Worm (Caenorhabditis elegans) whole organism, late embryonic: Measurements from ENCODE around the gene rpb-11.
"Not testable (repeated sequence)": the region's sequence is repeated elsewhere in the genome, so short reads cannot be mapped to it uniquely, and the experiment has no call there.

ENCODE experiments used
- C08G9.2 ChIP-seq: sonication (generic microtip); optimal IDR thresholded peaks from 2 replicates; lab custom pipeline; 2016; ENCODE audit warnings: mild to moderate bottlenecking, missing genetic modification characterization, moderate library complexity, missing compliant biosample characterization
- C38D4.7 ChIP-seq: fragments of 200-800 bp; sonication (Bioruptor generic); optimal IDR thresholded peaks from 2 replicates; lab custom pipeline; 2018; ENCODE audit warnings: mild to moderate bottlenecking, missing genetic modification characterization, moderate library complexity, missing compliant biosample characterization
- T23F11.4 ChIP-seq: fragments of 200-800 bp; sonication (Bioruptor generic); optimal IDR thresholded peaks from 2 replicates; lab custom pipeline; 2018; ENCODE audit warnings: mild to moderate bottlenecking, missing genetic modification characterization, missing compliant biosample characterization
- ceh-2 ChIP-seq: sonication (generic microtip); optimal IDR thresholded peaks from 2 replicates; lab custom pipeline; 2016; ENCODE audit warnings: missing genotype, missing genetic modification characterization, missing compliant biosample characterization
- ceh-22 ChIP-seq: sonication (generic microtip); optimal IDR thresholded peaks from 2 replicates; lab custom pipeline; 2017; ENCODE audit warnings: missing biosample characterization, missing genetic modification characterization
- ceh-31 ChIP-seq: sonication (generic microtip); optimal IDR thresholded peaks from 2 replicates; lab custom pipeline; 2016; ENCODE audit warnings: missing genetic modification characterization, missing compliant biosample characterization
- ceh-45 ChIP-seq: fragments of 200-800 bp; sonication (Bioruptor generic); IDR thresholded peaks from 2 replicates; pipeline ENCODE4 v1.3.6; 2022; ENCODE audit warnings: missing genetic modification reagents, missing genetic modification characterization, missing compliant biosample characterization
- ceh-48 ChIP-seq: sonication (generic microtip); optimal IDR thresholded peaks from 2 replicates; lab custom pipeline; 2016; ENCODE audit warnings: missing genetic modification characterization, inconsistent platforms, missing compliant biosample characterization
- che-1 ChIP-seq: sonication (generic microtip); optimal IDR thresholded peaks from 2 replicates; lab custom pipeline; 2016; ENCODE audit warnings: mild to moderate bottlenecking, missing genetic modification characterization, missing compliant biosample characterization
- dve-1 ChIP-seq: sonication (generic microtip); optimal IDR thresholded peaks from 2 replicates; lab custom pipeline; 2017; ENCODE audit warnings: antibody characterized with exemption, mild to moderate bottlenecking, missing genetic modification characterization, missing compliant biosample characterization
- elt-2 ChIP-seq: sonication (generic microtip); optimal IDR thresholded peaks from 2 replicates; lab custom pipeline; 2016; ENCODE audit warnings: missing genetic modification reagents, missing genetic modification characterization, missing compliant biosample characterization
- elt-4 ChIP-seq: sonication (generic microtip); optimal IDR thresholded peaks from 2 replicates; lab custom pipeline; 2016; ENCODE audit warnings: missing genetic modification characterization, missing compliant biosample characterization
- fkh-10 ChIP-seq: fragments of 150-350 bp; optimal IDR thresholded peaks from 2 replicates; lab custom pipeline; 2014; ENCODE audit warnings: missing biosample characterization, missing genetic modification reagents, missing genetic modification characterization
- fkh-6 ChIP-seq: sonication (generic microtip); optimal IDR thresholded peaks from 2 replicates; lab custom pipeline; 2016; ENCODE audit warnings: missing genetic modification characterization, missing compliant biosample characterization
- hlh-15 ChIP-seq: sonication (generic microtip); optimal IDR thresholded peaks from 2 replicates; lab custom pipeline; 2016; ENCODE audit warnings: missing genetic modification characterization, missing compliant biosample characterization
- hlh-30 ChIP-seq: sonication (generic microtip); optimal IDR thresholded peaks from 2 replicates; lab custom pipeline; 2017; ENCODE audit warnings: antibody characterized with exemption, missing genetic modification characterization, missing compliant biosample characterization; ENCODE audit not compliant: insufficient read depth
- hlh-6 ChIP-seq: sonication (generic microtip); optimal IDR thresholded peaks from 2 replicates; lab custom pipeline; 2016; ENCODE audit warnings: missing genotype, missing genetic modification characterization, missing compliant biosample characterization
- lim-6 ChIP-seq: sonication (generic microtip); optimal IDR thresholded peaks from 2 replicates; lab custom pipeline; 2016; ENCODE audit warnings: missing genetic modification characterization, missing compliant biosample characterization
- lin-11 ChIP-seq: fragments of 200-800 bp; sonication (Bioruptor generic); optimal IDR thresholded peaks from 2 replicates; lab custom pipeline; 2018; ENCODE audit warnings: mild to moderate bottlenecking, missing genetic modification characterization, missing compliant biosample characterization
- madf-2 ChIP-seq: sonication (generic microtip); optimal IDR thresholded peaks from 2 replicates; lab custom pipeline; 2017; ENCODE audit warnings: missing genetic modification characterization, missing compliant biosample characterization
- mec-3 ChIP-seq: sonication (generic microtip); optimal IDR thresholded peaks from 2 replicates; lab custom pipeline; 2016; ENCODE audit warnings: borderline replicate concordance, missing genetic modification characterization, missing compliant biosample characterization
- odd-2 ChIP-seq: sonication (generic microtip); optimal IDR thresholded peaks from 2 replicates; lab custom pipeline; 2017; ENCODE audit warnings: antibody characterized with exemption, mild to moderate bottlenecking, missing genetic modification characterization, missing compliant biosample characterization
- pag-3 ChIP-seq: sonication (generic microtip); optimal IDR thresholded peaks from 2 replicates; lab custom pipeline; 2016; ENCODE audit warnings: missing compliant biosample characterization, missing genetic modification characterization, borderline replicate concordance
- pat-9 ChIP-seq: fragments of 200-800 bp; sonication (Bioruptor generic); optimal IDR thresholded peaks from 2 replicates; lab custom pipeline; 2018; ENCODE audit warnings: mild to moderate bottlenecking, missing genetic modification characterization, moderate library complexity, missing compliant biosample characterization
- pha-4 ChIP-seq: fragments of 150-350 bp; optimal IDR thresholded peaks from 2 replicates; lab custom pipeline; 2018; ENCODE audit warnings: missing biosample characterization, missing genetic modification reagents, missing genetic modification characterization
- sdc-2 ChIP-seq: sonication (generic microtip); optimal IDR thresholded peaks from 2 replicates; lab custom pipeline; 2016; ENCODE audit warnings: missing genotype, missing genetic modification characterization, missing compliant biosample characterization
- tbx-2 ChIP-seq: sonication (generic microtip); optimal IDR thresholded peaks from 2 replicates; lab custom pipeline; 2016; ENCODE audit warnings: missing genetic modification characterization, missing compliant biosample characterization
- tbx-7 ChIP-seq: sonication (generic microtip); optimal IDR thresholded peaks from 2 replicates; lab custom pipeline; 2016; ENCODE audit warnings: missing genotype, missing genetic modification characterization, missing compliant biosample characterization
- unc-3 ChIP-seq, 2 experiments: fragments of 200-800 bp in 1 of 2; sonication (Bioruptor generic) in 1 of 2; sonication (generic microtip) in 1 of 2; conservative IDR thresholded peaks in 1 of 2; optimal IDR thresholded peaks in 1 of 2; 2 replicates each; pipeline versions ENCODE4 v1.3.6 to Lab custom; 2016 to 2022; ENCODE audit warnings: missing compliant biosample characterization in 2 of 2, missing genetic modification characterization in 2 of 2, missing genetic modification reagents in 1 of 2
- unc-42 ChIP-seq: sonication (generic microtip); optimal IDR thresholded peaks from 2 replicates; lab custom pipeline; 2016; ENCODE audit warnings: missing genotype, missing genetic modification characterization, missing compliant biosample characterization
- unc-55 ChIP-seq: sonication (generic microtip); optimal IDR thresholded peaks from 2 replicates; lab custom pipeline; 2017; ENCODE audit warnings: missing biosample characterization, missing genetic modification reagents, missing genetic modification characterization
- unc-86 ChIP-seq: sonication (generic microtip); optimal IDR thresholded peaks from 2 replicates; lab custom pipeline; 2016; ENCODE audit warnings: missing genetic modification characterization, missing compliant biosample characterization
- zip-5 ChIP-seq: sonication (generic microtip); optimal IDR thresholded peaks from 2 replicates; lab custom pipeline; 2016; ENCODE audit warnings: missing genetic modification characterization, missing compliant biosample characterization

rpb-11 gene

ce11 chrII:14018192-14018591 is 41.7 kb upstream of the rpb-11 start (continued):
- no peak for TF ChIP-seq fkh-10 (GFP tag; lab: Kevin White, UChicago)

- TF ChIP-seq dve-1 (tag; lab: Kevin White, UChicago) = no peak
- peak; percentile 9 for TF ChIP-seq ceh-48 (tag; lab: Kevin White, UChicago)
These were observed 41.0 kb upstream of the rpb-11 start for ce11 chrII:14018887-14019286.

ce11 chrII:14019625-14020024 is 40.3 kb upstream of the rpb-11 start:
- TF ChIP-seq pat-9 (tag; lab: Kevin White, UChicago) = peak; percentile 37
- 0 out of 2 replicates have a peak, but pooled peaks have one; percentile 3 for TF ChIP-seq unc-3 (GFP tag; conservative IDR thresholded peaks at IDR 0.05; lab: Robert Waterston, UW)
- TF ChIP-seq unc-3 (tag; optimal IDR thresholded peaks at IDR 0.05; lab: Kevin White, UChicago) = not testable (repeated sequence)
- TF ChIP-seq ceh-45 (GFP tag; lab: Robert Waterston, UW) = 0 out of 2 replicates have a peak, but pooled peaks have one; percentile 11

ce11 chrII:14021230-14021629 is 38.7 kb upstream of the rpb-11 start, which contains the start of gene F01D5.10:
Gene F01D5.10, minus strand, starts transcription at chrII:14021330.
- not testable (repeated sequence) for TF ChIP-seq tbx-7, C08G9.2, elt-4 (tag; lab: Kevin White, UChicago)

- TF ChIP-seq pag-3 (tag; lab: Kevin White, UChicago) (no peak), ceh-2 (tag; lab: Kevin White, UChicago) (no peak), madf-2 (no peak), lim-6 (tag; lab: Kevin White, UChicago) (no peak), sdc-2 (tag; lab: Kevin White, UChicago) (no peak), mec-3 (tag; lab: Kevin White, UChicago) (no peak), ceh-22 (tag; lab: Kevin White, UChicago) (no peak), pha-4 (tag; lab: Kevin White, UChicago) (no peak), unc-42 (tag; lab: Kevin White, UChicago) (no peak), elt-2 (tag; lab: Kevin White, UChicago) (no peak), che-1 (tag; lab: Kevin White, UChicago) (no peak), ceh-48 (tag; lab: Kevin White, UChicago) (no peak), unc-86 (tag; lab: Kevin White, UChicago) (no peak)
These were observed 27.2 kb upstream of the rpb-11 start for ce11 chrII:14032705-14033104.

- TF ChIP-seq hlh-6 (tag; lab: Kevin White, UChicago) (peak; percentile 1), che-1 (tag; lab: Kevin White, UChicago) (no peak)
These were observed 25.3 kb upstream of the rpb-11 start for ce11 chrII:14034559-14034958.

- TF ChIP-seq hlh-15 (tag; lab: Kevin White, UChicago) (no peak), unc-86 (tag; lab: Kevin White, UChicago) (no peak), elt-2 (tag; lab: Kevin White, UChicago) (no peak), unc-42 (tag; lab: Kevin White, UChicago) (peak; percentile 67), dve-1 (tag; lab: Kevin White, UChicago) (peak; percentile 91), che-1 (tag; lab: Kevin White, UChicago) (no peak), elt-4 (tag; lab: Kevin White, UChicago) (no peak), unc-55 (GFP tag; lab: Kevin White, UChicago) (no peak), odd-2 (no peak), zip-5 (tag; lab: Kevin White, UChicago) (no peak), tbx-2 (tag; lab: Kevin White, UChicago) (peak; percentile 51), mec-3 (tag; lab: Kevin White, UChicago) (no peak), hlh-30 (peak; percentile 8), C38D4.7 (GFP tag; lab: Kevin White, UChicago) (peak; percentile 11), C08G9.2 (tag; lab: Kevin White, UChicago) (no peak), fkh-6 (no peak), ceh-31 (tag; lab: Kevin White, UChicago) (no peak), pag-3 (tag; lab: Kevin White, UChicago) (no peak), pha-4 (tag; lab: Kevin White, UChicago) (no peak), lin-11 (no peak), T23F11.4 (GFP tag; lab: Kevin White, UChicago) (no peak), tbx-7 (tag; lab: Kevin White, UChicago) (no peak)
These were observed 23.0 kb upstream of the rpb-11 start for ce11 chrII:14036724-14037483.
